Worm (Caenorhabditis elegans) whole organism, L3 larva: ENCODE results near the gene R03H10.5.

Source experiments
- ZK546.5 ChIP-seq: sonication (generic microtip); optimal IDR thresholded peaks from 2 replicates; lab custom pipeline; 2017; ENCODE audit warnings: missing biosample characterization, missing genetic modification characterization
- aly-2 ChIP-seq: fragments of 150-350 bp; optimal IDR thresholded peaks from 2 replicates; lab custom pipeline; 2014; ENCODE audit warnings: missing biosample characterization, missing genetic modification characterization
- ama-1 ChIP-seq: fragments of 150-350 bp; optimal IDR thresholded peaks from 2 replicates; lab custom pipeline; 2018
- ceh-16 ChIP-seq: sonication (generic microtip); optimal IDR thresholded peaks from 2 replicates; lab custom pipeline; 2017; ENCODE audit warnings: missing biosample characterization, missing genetic modification characterization
- ceh-28 ChIP-seq: fragments of 150-350 bp; optimal IDR thresholded peaks from 2 replicates; lab custom pipeline; 2014; ENCODE audit warnings: missing biosample characterization, missing genetic modification reagents, missing genetic modification characterization
- ceh-82 ChIP-seq: fragments of 150-350 bp; optimal IDR thresholded peaks from 2 replicates; lab custom pipeline; 2014; ENCODE audit warnings: missing biosample characterization, missing genetic modification characterization
- ceh-9 ChIP-seq: sonication (generic microtip); optimal IDR thresholded peaks from 2 replicates; lab custom pipeline; 2018; ENCODE audit warnings: missing biosample characterization, missing genetic modification characterization
- egl-5 ChIP-seq: fragments of 150-350 bp; optimal IDR thresholded peaks from 2 replicates; lab custom pipeline; 2017; ENCODE audit warnings: missing biosample characterization, missing genetic modification reagents, missing genetic modification characterization, inconsistent platforms
- elt-1 ChIP-seq: fragments of 150-350 bp; optimal IDR thresholded peaks from 2 replicates; lab custom pipeline; 2014; ENCODE audit warnings: missing biosample characterization, missing genetic modification characterization
- elt-2 ChIP-seq: sonication (generic microtip); optimal IDR thresholded peaks from 2 replicates; lab custom pipeline; 2016; ENCODE audit warnings: missing genetic modification reagents, mild to moderate bottlenecking, missing genetic modification characterization, missing compliant biosample characterization
- elt-3 ChIP-seq, 3 experiments: fragments of 150-350 bp in 1 of 3; sonication (generic microtip) in 2 of 3; optimal IDR thresholded peaks; 2 replicates in 2 of 3; 4 replicates in 1 of 3; lab custom pipeline; 2014 to 2017; ENCODE audit warnings: missing biosample characterization in 3 of 3, missing genetic modification characterization in 3 of 3
- eor-1 ChIP-seq, 2 experiments: fragments of 150-350 bp; optimal IDR thresholded peaks; 2 replicates each; lab custom pipeline; 2014 to 2018; ENCODE audit warnings: missing biosample characterization in 2 of 2, missing genetic modification characterization in 2 of 2
- fkh-10 ChIP-seq: sonication (generic microtip); optimal IDR thresholded peaks from 2 replicates; lab custom pipeline; 2017; ENCODE audit warnings: missing biosample characterization, missing genetic modification reagents, missing genetic modification characterization
- jun-1 ChIP-seq: fragments of 150-350 bp; optimal IDR thresholded peaks from 2 replicates; lab custom pipeline; 2014; ENCODE audit warnings: missing biosample characterization, missing genetic modification reagents, missing genetic modification characterization
- lin-39 ChIP-seq: fragments of 150-350 bp; optimal IDR thresholded peaks from 2 replicates; lab custom pipeline; 2018; ENCODE audit warnings: missing biosample characterization, missing genetic modification reagents, missing genetic modification characterization
- lsy-12 ChIP-seq: sonication (generic microtip); optimal IDR thresholded peaks from 2 replicates; lab custom pipeline; 2016; ENCODE audit warnings: mild to moderate bottlenecking, missing genetic modification characterization, missing compliant biosample characterization
- mml-1 ChIP-seq: fragments of 150-350 bp; sonication (generic microtip); optimal IDR thresholded peaks from 3 replicates; lab custom pipeline; 2014; ENCODE audit warnings: missing biosample characterization, missing genetic modification characterization
- nfya-1 ChIP-seq: sonication (generic microtip); optimal IDR thresholded peaks from 2 replicates; lab custom pipeline; 2017; ENCODE audit warnings: missing genetic modification characterization, mild to moderate bottlenecking, missing compliant biosample characterization, antibody characterized with exemption, moderate library complexity; ENCODE audit not compliant: insufficient read depth
- nhr-11 ChIP-seq: fragments of 150-350 bp; optimal IDR thresholded peaks from 2 replicates; lab custom pipeline; 2014; ENCODE audit warnings: missing biosample characterization, missing genetic modification characterization
- nhr-23 ChIP-seq: fragments of 150-350 bp; optimal IDR thresholded peaks from 2 replicates; lab custom pipeline; 2014; ENCODE audit warnings: missing biosample characterization, missing genetic modification reagents, missing genetic modification characterization
- nhr-25 ChIP-seq: sonication (generic microtip); optimal IDR thresholded peaks from 2 replicates; lab custom pipeline; 2017; ENCODE audit warnings: missing biosample characterization, missing genetic modification characterization
- nhr-28 ChIP-seq: fragments of 150-350 bp; optimal IDR thresholded peaks from 2 replicates; lab custom pipeline; 2014; ENCODE audit warnings: missing biosample characterization, missing genetic modification characterization
- nhr-43 ChIP-seq: sonication (generic microtip); optimal IDR thresholded peaks from 2 replicates; lab custom pipeline; 2016; ENCODE audit warnings: mild to moderate bottlenecking, missing genetic modification characterization, missing compliant biosample characterization; ENCODE audit not compliant: poor library complexity, severe bottlenecking
- nhr-67 ChIP-seq: fragments of 150-350 bp; optimal IDR thresholded peaks from 2 replicates; lab custom pipeline; 2014; ENCODE audit warnings: missing biosample characterization, missing genetic modification characterization
- nhr-77 ChIP-seq: fragments of 150-350 bp; optimal IDR thresholded peaks from 2 replicates; lab custom pipeline; 2014; ENCODE audit warnings: missing biosample characterization, missing genetic modification characterization
- pha-4 ChIP-seq: fragments of 150-350 bp; optimal IDR thresholded peaks from 2 replicates; lab custom pipeline; 2014; ENCODE audit warnings: missing biosample characterization, missing genetic modification reagents, missing genetic modification characterization
- pqm-1 ChIP-seq: fragments of 150-350 bp; optimal IDR thresholded peaks from 2 replicates; lab custom pipeline; 2017; ENCODE audit warnings: missing biosample characterization, missing genetic modification characterization, inconsistent platforms
- sea-2 ChIP-seq: fragments of 150-350 bp; sonication (generic microtip); optimal IDR thresholded peaks from 4 replicates; lab custom pipeline; 2014; ENCODE audit warnings: missing biosample characterization, missing genetic modification reagents, missing genetic modification characterization
- skn-1 ChIP-seq: fragments of 150-350 bp; optimal IDR thresholded peaks from 2 replicates; lab custom pipeline; 2014; ENCODE audit warnings: missing biosample characterization, missing genetic modification characterization
- snpc-4 ChIP-seq: fragments of 150-350 bp; optimal IDR thresholded peaks from 2 replicates; lab custom pipeline; 2014; ENCODE audit warnings: missing biosample characterization, missing genetic modification characterization
- tbx-2 ChIP-seq: sonication (generic microtip); optimal IDR thresholded peaks from 2 replicates; lab custom pipeline; 2016; ENCODE audit warnings: mild to moderate bottlenecking, missing genetic modification characterization, missing compliant biosample characterization
- unc-39 ChIP-seq: sonication (generic microtip); optimal IDR thresholded peaks from 4 replicates; lab custom pipeline; 2017; ENCODE audit warnings: missing biosample characterization, missing genetic modification characterization
- zag-1 ChIP-seq: fragments of 150-350 bp; optimal IDR thresholded peaks from 2 replicates; lab custom pipeline; 2014; ENCODE audit warnings: missing biosample characterization, missing genetic modification characterization
- ztf-11 ChIP-seq: fragments of 150-350 bp; optimal IDR thresholded peaks from 2 replicates; lab custom pipeline; 2014; ENCODE audit warnings: missing biosample characterization, missing genetic modification characterization

R03H10.5 gene

ce11 chrII:4202633-4203032, 32.2 kb upstream of the R03H10.5 start:
- TF ChIP-seq nhr-23 (tag; lab: Kevin White, UChicago): peak; percentile 51

- TF ChIP-seq unc-39 (tag; lab: Kevin White, UChicago) (no peak), ceh-28 (tag; lab: Kevin White, UChicago) (peak; percentile 14), pqm-1 (peak; percentile 78), ceh-16 (tag; lab: Kevin White, UChicago) (no peak), elt-3 (tag; optimal IDR thresholded peaks at IDR 0.05; lab: Kevin White, UChicago) (no peak), lin-39 (tag; lab: Kevin White, UChicago) (no peak), jun-1 (tag; lab: Kevin White, UChicago) (peak; percentile 28), elt-2 (tag; lab: Kevin White, UChicago) (peak; percentile 95)
Observed at ce11 chrII:4194127-4194526, 23.7 kb upstream of the R03H10.5 start, which contains the start of gene mth-2. Gene mth-2, minus strand, starts transcription at chrII:4194314.

DNA sequence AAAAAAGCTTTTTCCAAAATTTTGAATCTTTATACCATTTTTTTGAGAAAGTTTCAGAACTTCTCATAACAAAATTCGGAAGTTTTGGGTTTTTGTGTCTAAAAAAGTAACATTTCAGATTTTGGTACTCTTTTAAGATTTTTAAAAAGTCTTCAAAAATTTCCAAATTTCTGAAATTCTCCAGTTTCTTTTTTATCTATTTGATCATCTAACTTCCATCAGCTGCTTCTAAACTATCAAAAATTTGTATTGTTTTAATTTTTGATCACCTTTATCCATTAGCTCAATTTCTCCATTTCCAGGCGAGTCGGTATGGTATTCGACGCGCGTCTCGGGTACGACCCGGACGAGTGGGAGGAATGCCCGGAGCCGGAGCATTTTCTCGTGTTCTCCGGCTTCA, 16.0 kb upstream of the R03H10.5 start, which contains the start of gene cpna-1:
cpna-1 (plus strand) TSS at position 301 of the 400 bp plus-strand sequence.
- TF ChIP-seq eor-1 (tag; optimal IDR thresholded peaks at IDR 0.05; lab: Kevin White, UChicago): no peak
- no peak for TF ChIP-seq sea-2
- TF ChIP-seq fkh-10 (GFP tag; lab: Kevin White, UChicago): no peak
- no peak for TF ChIP-seq egl-5 (tag; lab: Kevin White, UChicago)
- no peak for TF ChIP-seq nhr-25
- no peak for TF ChIP-seq snpc-4
- TF ChIP-seq ZK546.5: no peak
- TF ChIP-seq nhr-77 (tag; lab: Kevin White, UChicago): no peak
- no peak for TF ChIP-seq ztf-11 (tag; lab: Kevin White, UChicago)
- TF ChIP-seq lsy-12: no peak
- no peak for TF ChIP-seq ceh-16 (tag; lab: Kevin White, UChicago)
- no peak for TF ChIP-seq nhr-23 (tag; lab: Kevin White, UChicago)
- TF ChIP-seq nhr-28: no peak
- TF ChIP-seq lin-39 (tag; lab: Kevin White, UChicago): no peak
- no peak for TF ChIP-seq ama-1 (lab: Kevin White, UChicago)
- TF ChIP-seq ceh-9 (tag; lab: Kevin White, UChicago): no peak
- no peak for TF ChIP-seq elt-1
- no peak for TF ChIP-seq ceh-82 (tag; lab: Kevin White, UChicago)
- TF ChIP-seq zag-1 (tag; lab: Kevin White, UChicago): no peak

DNA sequence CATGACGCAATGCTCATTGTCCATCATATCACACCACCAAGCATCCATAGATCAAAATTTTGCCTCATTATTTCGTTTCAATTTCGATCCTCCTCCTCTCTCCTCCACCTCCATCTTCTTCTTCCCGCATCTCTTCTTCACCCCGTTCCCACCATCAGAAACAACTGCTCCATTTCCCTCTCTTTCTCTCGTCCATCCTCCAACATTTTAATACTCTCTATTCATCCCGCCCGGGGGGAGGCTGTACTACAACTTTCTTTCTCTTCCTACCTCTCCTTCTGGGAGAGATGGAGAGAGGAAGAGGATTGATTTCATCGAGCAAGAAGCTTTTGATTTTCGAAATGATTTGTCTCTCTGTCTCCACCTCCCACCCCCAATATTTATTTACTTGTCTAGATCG, 13.6 kb upstream of the R03H10.5 start:
- no peak for TF ChIP-seq ama-1 (lab: Kevin White, UChicago)
- TF ChIP-seq nhr-43: no peak
- no peak for TF ChIP-seq aly-2 (tag; lab: Kevin White, UChicago)
- no peak for TF ChIP-seq nhr-25
- no peak for TF ChIP-seq eor-1 (tag; optimal IDR thresholded peaks at IDR 0.05; lab: Kevin White, UChicago)
- no peak for TF ChIP-seq ceh-9 (tag; lab: Kevin White, UChicago)
- no peak for TF ChIP-seq fkh-10 (GFP tag; lab: Kevin White, UChicago)
- TF ChIP-seq, all 47 proteins: peak for 0

DNA sequence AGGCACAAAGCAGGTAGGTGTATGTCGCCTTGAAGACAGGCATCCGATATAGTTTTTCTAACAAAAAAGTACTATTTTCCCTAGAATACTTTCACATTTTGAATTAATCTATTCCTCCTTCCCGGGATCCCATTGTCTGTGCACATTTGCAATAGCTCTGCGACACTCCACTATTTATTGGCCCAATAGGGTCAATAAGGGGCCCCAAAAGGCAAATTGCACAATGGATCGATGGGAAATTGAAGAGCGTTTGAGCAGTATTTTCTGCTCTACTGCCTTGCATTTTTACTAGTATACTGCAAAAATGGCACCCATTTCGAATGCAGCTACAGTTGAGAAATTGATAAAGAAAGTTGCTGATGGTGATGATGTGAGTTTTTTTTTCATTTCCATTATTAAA, 12.0 kb upstream of the R03H10.5 start, which contains the start of gene R03H10.11:
R03H10.11 (plus strand) TSS at position 301 of the 400 bp plus-strand sequence.
- TF ChIP-seq ztf-11 (tag; lab: Kevin White, UChicago) (no peak), snpc-4 (no peak), ceh-82 (tag; lab: Kevin White, UChicago) (no peak), nfya-1 (tag; lab: Kevin White, UChicago) (no peak), nhr-67 (no peak), ceh-28 (tag; lab: Kevin White, UChicago) (no peak), sea-2 (no peak), tbx-2 (no peak), nhr-11 (tag; lab: Kevin White, UChicago) (no peak), skn-1 (tag; lab: Kevin White, UChicago) (no peak), mml-1 (tag; lab: Kevin White, UChicago) (no peak), pha-4 (tag; lab: Kevin White, UChicago) (no peak), ama-1 (lab: Kevin White, UChicago) (no peak), egl-5 (tag; lab: Kevin White, UChicago) (no peak)
